Comparison of ENCODE assay signal across 1 fruit fly cellular context in genomic region chrX:11527088-11527635, dm6.
A peak's percentile ranks its signal among the peaks of the same experiment; 100 is the strongest.
TF ChIP-seq lines count a peak whose summit lies in the region.

No protein-coding gene starts in this region.

TF ChIP-seq in whole organism, embryonic, 481 proteins besides CTCF, POLR2A, EP300 and RAD21 (continued from another document):
- TF ChIP-seq CG31388 (GFP tag; optimal IDR thresholded peaks at IDR 0.05; lab: Kevin White, UChicago): no peak
- TF ChIP-seq CG17361 (GFP tag; IDR thresholded peaks at IDR 0.05; lab: Robert Waterston, UW): no peak
- no peak for TF ChIP-seq CG2712 (tag; optimal IDR thresholded peaks at IDR 0.05; lab: Kevin White, UChicago)
- no peak for TF ChIP-seq vfl (GFP tag; optimal IDR thresholded peaks at IDR 0.05; lab: Kevin White, UChicago)
- no peak for TF ChIP-seq CG15269 (tag; optimal IDR thresholded peaks at IDR 0.05; lab: Kevin White, UChicago)
- no peak for TF ChIP-seq CHES-1-like (GFP tag; optimal IDR thresholded peaks at IDR 0.05; lab: Kevin White, UChicago)
- no peak for TF ChIP-seq Elba2 (GFP tag; optimal IDR thresholded peaks at IDR 0.05; lab: Kevin White, UChicago)
- no peak for TF ChIP-seq CG8924 (tag; optimal IDR thresholded peaks at IDR 0.05; lab: Kevin White, UChicago)
- no peak for TF ChIP-seq CG16863 (GFP tag; optimal IDR thresholded peaks at IDR 0.05; lab: Kevin White, UChicago)
- no peak for TF ChIP-seq nerfin-1 (tag; optimal IDR thresholded peaks at IDR 0.05; lab: Kevin White, UChicago)
- TF ChIP-seq dati (GFP tag; IDR thresholded peaks at IDR 0.05; lab: Robert Waterston, UW): no peak
- no peak for TF ChIP-seq CG11247 (GFP tag; IDR thresholded peaks at IDR 0.05; lab: Robert Waterston, UW)
- no peak for TF ChIP-seq dmrt99B (tag; optimal IDR thresholded peaks at IDR 0.05; lab: Kevin White, UChicago)
- TF ChIP-seq pzg (GFP tag; optimal IDR thresholded peaks at IDR 0.05; lab: Kevin White, UChicago): no peak
- no peak for TF ChIP-seq Nf-YA (GFP tag; IDR thresholded peaks at IDR 0.05; lab: Robert Waterston, UW)
- no peak for TF ChIP-seq CG10565 (GFP tag; optimal IDR thresholded peaks at IDR 0.05; lab: Kevin White, UChicago)
- TF ChIP-seq CG1832 (GFP tag; optimal IDR thresholded peaks at IDR 0.05; lab: Kevin White, UChicago): no peak
- no peak for TF ChIP-seq Adf1 (GFP tag; IDR thresholded peaks at IDR 0.05; lab: Robert Waterston, UW)
- TF ChIP-seq CG12744 (GFP tag; optimal IDR thresholded peaks at IDR 0.05; lab: Kevin White, UChicago): no peak
- no peak for TF ChIP-seq C15 (GFP tag; IDR thresholded peaks at IDR 0.05; lab: Robert Waterston, UW)
- no peak for TF ChIP-seq Oli (tag; optimal IDR thresholded peaks at IDR 0.05; lab: Kevin White, UChicago)
- no peak for TF ChIP-seq CG6854 (GFP tag; optimal IDR thresholded peaks at IDR 0.05; lab: Kevin White, UChicago)
- no peak for TF ChIP-seq lmd (GFP tag; IDR thresholded peaks at IDR 0.05; lab: Robert Waterston, UW)
- TF ChIP-seq oc (tag; optimal IDR thresholded peaks at IDR 0.05; lab: Kevin White, UChicago): no peak
- TF ChIP-seq ash1 (GFP tag; optimal IDR thresholded peaks at IDR 0.05; lab: Kevin White, UChicago): no peak
- TF ChIP-seq CG18011 (GFP tag; optimal IDR thresholded peaks at IDR 0.05; lab: Kevin White, UChicago): no peak
- TF ChIP-seq aop (GFP tag; IDR thresholded peaks at IDR 0.05; lab: Robert Waterston, UW): no peak
- TF ChIP-seq CG11696 (GFP tag; IDR thresholded peaks at IDR 0.05; lab: Robert Waterston, UW): peak; percentile 94
- TF ChIP-seq CG10654 (GFP tag; optimal IDR thresholded peaks at IDR 0.05; lab: Kevin White, UChicago): no peak
- no peak for TF ChIP-seq Rx (GFP tag; IDR thresholded peaks at IDR 0.05; lab: Robert Waterston, UW)
- TF ChIP-seq CG4854 (GFP tag; optimal IDR thresholded peaks at IDR 0.05; lab: Kevin White, UChicago): no peak
- TF ChIP-seq CG43689 (GFP tag; IDR thresholded peaks at IDR 0.05; lab: Robert Waterston, UW): no peak
- peak; percentile 6 for TF ChIP-seq CG1603 (tag; optimal IDR thresholded peaks at IDR 0.05; lab: Kevin White, UChicago)
- TF ChIP-seq inv (GFP tag; IDR thresholded peaks at IDR 0.05; lab: Robert Waterston, UW; ENCODE audit: partially characterized antibody): no peak
- TF ChIP-seq CoRest (tag; optimal IDR thresholded peaks at IDR 0.05; lab: Kevin White, UChicago): no peak
- TF ChIP-seq CG32532 (GFP tag; IDR thresholded peaks at IDR 0.05; lab: Robert Waterston, UW): no peak
- TF ChIP-seq CG4617 (GFP tag; optimal IDR thresholded peaks at IDR 0.05; lab: Kevin White, UChicago; ENCODE audit: borderline replicate concordance): no peak
- no peak for TF ChIP-seq crp (GFP tag; optimal IDR thresholded peaks at IDR 0.05; lab: Kevin White, UChicago)
- 0 out of 3 replicates have a peak, but pooled peaks have one; percentile 17 for TF ChIP-seq CG11695 (GFP tag; IDR thresholded peaks at IDR 0.05; lab: Robert Waterston, UW)
- no peak for TF ChIP-seq CG17385 (GFP tag; optimal IDR thresholded peaks at IDR 0.05; lab: Kevin White, UChicago)
- TF ChIP-seq sens (GFP tag; lab: Kevin White, UChicago): peak; percentile 46
- TF ChIP-seq Bteb2 (GFP tag; optimal IDR thresholded peaks at IDR 0.05; lab: Kevin White, UChicago): no peak
- no peak for TF ChIP-seq CG3407 (GFP tag; optimal IDR thresholded peaks at IDR 0.05; lab: Kevin White, UChicago)
- TF ChIP-seq dm (GFP tag; optimal IDR thresholded peaks at IDR 0.05; lab: Kevin White, UChicago): no peak
- no peak for TF ChIP-seq Pdp1 (GFP tag; optimal IDR thresholded peaks at IDR 0.05; lab: Kevin White, UChicago)
- TF ChIP-seq Dip3 (GFP tag; optimal IDR thresholded peaks at IDR 0.05; lab: Kevin White, UChicago): no peak
- TF ChIP-seq Ssrp (tag; optimal IDR thresholded peaks at IDR 0.05; lab: Kevin White, UChicago): no peak
- no peak for TF ChIP-seq gsb (GFP tag; IDR thresholded peaks at IDR 0.05; lab: Robert Waterston, UW)
- TF ChIP-seq CG15073 (GFP tag; optimal IDR thresholded peaks at IDR 0.05; lab: Kevin White, UChicago): no peak
- no peak for TF ChIP-seq CG31365 (tag; optimal IDR thresholded peaks at IDR 0.05; lab: Kevin White, UChicago)
- TF ChIP-seq fd3F (GFP tag; optimal IDR thresholded peaks at IDR 0.05; lab: Kevin White, UChicago): no peak
- no peak for TF ChIP-seq chinmo (GFP tag; IDR thresholded peaks at IDR 0.05; lab: Robert Waterston, UW; ENCODE audit: partially characterized antibody)
- no peak for TF ChIP-seq CG6791 (GFP tag; IDR thresholded peaks at IDR 0.05; lab: Robert Waterston, UW; ENCODE audit: partially characterized antibody)
- TF ChIP-seq CG13775 (GFP tag; optimal IDR thresholded peaks at IDR 0.05; lab: Kevin White, UChicago): no peak
- no peak for TF ChIP-seq h (optimal IDR thresholded peaks at IDR 0.05; lab: Kevin White, UChicago)
- no peak for TF ChIP-seq BEAF-32 (GFP tag; optimal IDR thresholded peaks at IDR 0.05; lab: Kevin White, UChicago)
- no peak for TF ChIP-seq Camta (GFP tag; optimal IDR thresholded peaks at IDR 0.05; lab: Kevin White, UChicago)
- TF ChIP-seq crol (GFP tag; IDR thresholded peaks at IDR 0.05; lab: Robert Waterston, UW): peak; percentile 88
- no peak for TF ChIP-seq CG1792 (GFP tag; optimal IDR thresholded peaks at IDR 0.05; lab: Kevin White, UChicago)
- TF ChIP-seq CG6765 (GFP tag; optimal IDR thresholded peaks at IDR 0.05; lab: Kevin White, UChicago): no peak
- TF ChIP-seq CG3838 (GFP tag; optimal IDR thresholded peaks at IDR 0.05; lab: Kevin White, UChicago): no peak
- no peak for TF ChIP-seq nerfin-2 (GFP tag; IDR thresholded peaks at IDR 0.05; lab: Robert Waterston, UW; ENCODE audit: partially characterized antibody)
- no peak for TF ChIP-seq maf-S (GFP tag; optimal IDR thresholded peaks at IDR 0.05; lab: Kevin White, UChicago)
- TF ChIP-seq Nf-YC (tag; optimal IDR thresholded peaks at IDR 0.05; lab: Kevin White, UChicago): no peak
- peak in 1 of 2 experiments; percentile 3 for TF ChIP-seq bsh (GFP tag; optimal IDR thresholded peaks at IDR 0.05; lab: Kevin White, UChicago)
- no peak for TF ChIP-seq esg (GFP tag; conservative IDR thresholded peaks at IDR 0.05; lab: Robert Waterston, UW)
- TF ChIP-seq fu2 (GFP tag; optimal IDR thresholded peaks at IDR 0.05; lab: Kevin White, UChicago): no peak
- no peak for TF ChIP-seq CG9437 (GFP tag; optimal IDR thresholded peaks at IDR 0.05; lab: Kevin White, UChicago)
- TF ChIP-seq otp (GFP tag; IDR thresholded peaks at IDR 0.05; lab: Robert Waterston, UW): no peak
- no peak for TF ChIP-seq CG6689 (GFP tag; IDR thresholded peaks at IDR 0.05; lab: Robert Waterston, UW)
- TF ChIP-seq pita (GFP tag; optimal IDR thresholded peaks at IDR 0.05; lab: Kevin White, UChicago): no peak
- TF ChIP-seq CG9609 (GFP tag; optimal IDR thresholded peaks at IDR 0.05; lab: Kevin White, UChicago): no peak
- no peak for TF ChIP-seq chm (GFP tag; IDR thresholded peaks at IDR 0.05; lab: Robert Waterston, UW)
- TF ChIP-seq CG18619 (GFP tag; optimal IDR thresholded peaks at IDR 0.05; lab: Kevin White, UChicago): no peak
- 0 out of 2 replicates have a peak, but pooled peaks have one; percentile 13 for TF ChIP-seq sisA (GFP tag; IDR thresholded peaks at IDR 0.05; lab: Robert Waterston, UW)
- no peak for TF ChIP-seq gem (tag; optimal IDR thresholded peaks at IDR 0.05; lab: Kevin White, UChicago)
- TF ChIP-seq CG2202 (tag; optimal IDR thresholded peaks at IDR 0.05; lab: Kevin White, UChicago): no peak
- no peak for TF ChIP-seq CG3847 (GFP tag; IDR thresholded peaks at IDR 0.05; lab: Robert Waterston, UW)
- TF ChIP-seq CG33557 (GFP tag; optimal IDR thresholded peaks at IDR 0.05; lab: Kevin White, UChicago): no peak
- no peak for TF ChIP-seq B-H1 (GFP tag; IDR thresholded peaks at IDR 0.05; lab: Robert Waterston, UW)
- TF ChIP-seq dysf (GFP tag; IDR thresholded peaks at IDR 0.05; lab: Robert Waterston, UW): 0 out of 3 replicates have a peak, but pooled peaks have one; percentile 33
- TF ChIP-seq Dad (GFP tag; optimal IDR thresholded peaks at IDR 0.05; lab: Kevin White, UChicago): no peak
- TF ChIP-seq H15 (GFP tag; IDR thresholded peaks at IDR 0.05; lab: Robert Waterston, UW): no peak
- TF ChIP-seq dmrt11E (tag; optimal IDR thresholded peaks at IDR 0.05; lab: Kevin White, UChicago): no peak
- no peak for TF ChIP-seq mam (GFP tag; optimal IDR thresholded peaks at IDR 0.05; lab: Kevin White, UChicago)
- TF ChIP-seq cg (GFP tag; optimal IDR thresholded peaks at IDR 0.05; lab: Kevin White, UChicago): peak; percentile 27
- TF ChIP-seq Med (GFP tag; lab: Kevin White, UChicago): peak; percentile 19
- TF ChIP-seq mld (GFP tag; IDR thresholded peaks at IDR 0.05; lab: Robert Waterston, UW; ENCODE audit: partially characterized antibody): no peak
- TF ChIP-seq sd (tag; optimal IDR thresholded peaks at IDR 0.05; lab: Kevin White, UChicago): peak; percentile 51
- TF ChIP-seq CG14441 (GFP tag; IDR thresholded peaks at IDR 0.05; lab: Robert Waterston, UW): no peak
- no peak for TF ChIP-seq hb (GFP tag; IDR thresholded peaks at IDR 0.05; lab: Robert Waterston, UW; ENCODE audit: partially characterized antibody)
- no peak for TF ChIP-seq GATAe (GFP tag; conservative IDR thresholded peaks at IDR 0.05; lab: Robert Waterston, UW)
- TF ChIP-seq CG6813 (GFP tag; optimal IDR thresholded peaks at IDR 0.05; lab: Kevin White, UChicago): no peak
- no peak for TF ChIP-seq MESR4 (GFP tag; optimal IDR thresholded peaks at IDR 0.05; lab: Kevin White, UChicago)
- TF ChIP-seq Doc2 (GFP tag; IDR thresholded peaks at IDR 0.05; lab: Robert Waterston, UW): no peak
- TF ChIP-seq cad (GFP tag; optimal IDR thresholded peaks at IDR 0.05; lab: Kevin White, UChicago): no peak
- peak; percentile 1 for TF ChIP-seq kni (GFP tag; optimal IDR thresholded peaks at IDR 0.05; lab: Kevin White, UChicago)
- peak; percentile 53; the same call in 1 of the 3 replicates for TF ChIP-seq CG2199 (GFP tag; IDR thresholded peaks at IDR 0.05; lab: Robert Waterston, UW)
- no peak for TF ChIP-seq CG7786 (GFP tag; optimal IDR thresholded peaks at IDR 0.05; lab: Kevin White, UChicago)
- no peak for TF ChIP-seq wdn (GFP tag; IDR thresholded peaks at IDR 0.05; lab: Robert Waterston, UW)
- TF ChIP-seq CG8281 (tag; optimal IDR thresholded peaks at IDR 0.05; lab: Kevin White, UChicago): peak; percentile 99
TF ChIP-seq in whole organism, embryonic: peak in this region for 17.
